Worm (Caenorhabditis elegans): Measurements from ENCODE around the gene glr-4.

DNA sequence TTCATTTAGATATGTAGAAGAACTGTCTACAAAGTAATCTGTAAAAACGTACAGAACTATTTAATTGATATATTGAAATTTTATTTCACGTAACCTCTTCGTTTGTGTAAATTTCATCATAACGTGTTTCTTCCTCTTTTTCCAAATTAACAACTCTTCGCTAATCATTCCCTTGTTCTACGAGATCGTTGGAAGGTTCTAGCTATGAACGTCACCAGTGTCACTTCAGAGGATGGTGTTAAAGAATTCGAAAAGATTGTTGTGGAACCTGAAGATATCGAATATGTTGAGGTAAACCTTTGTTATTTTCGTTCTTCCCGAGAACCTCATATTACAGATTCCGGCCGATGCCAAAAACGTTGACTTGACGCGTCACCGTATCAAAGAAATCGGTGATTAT is 21.7 kb downstream of the glr-4 start, which contains the start of gene C06A8.6:
- TF ChIP-seq let-607 (tag; optimal IDR thresholded peaks at IDR 0.05), result no peak
- TF ChIP-seq lin-54 (GFP tag; optimal IDR thresholded peaks at IDR 0.05), result no peak
- TF ChIP-seq unc-62 (GFP tag; optimal IDR thresholded peaks at IDR 0.05), result no peak
- no peak for TF ChIP-seq B0019.2 (GFP tag; conservative IDR thresholded peaks at IDR 0.05)
- no peak for TF ChIP-seq attf-5 (GFP tag; optimal IDR thresholded peaks at IDR 0.05)
